Fruit fly (Drosophila melanogaster) whole organism, embryonic: ENCODE measurements around the gene CG43293.

Experiments
- Abd-B ChIP-seq: fragments of 200-800 bp; sonication (Bioruptor generic); optimal IDR thresholded peaks from 2 replicates; lab custom pipeline; 2018; ENCODE audit warnings: missing biosample characterization, mild to moderate bottlenecking, missing genetic modification characterization, moderate library complexity
- Adf1 ChIP-seq: fragments of 200-800 bp; sonication (Bioruptor generic); IDR thresholded peaks from 2 replicates; pipeline ENCODE4 v1.3.6; 2022; ENCODE audit warnings: missing biosample characterization, missing genetic modification characterization
- BEAF-32 ChIP-seq: fragments of 200-800 bp; sonication (Bioruptor generic); optimal IDR thresholded peaks from 3 replicates; lab custom pipeline; 2017; ENCODE audit warnings: missing biosample characterization, missing genetic modification characterization, mild to moderate bottlenecking, moderate library complexity, missing genetic modification reagents
- Bgb ChIP-seq: fragments of 200-800 bp; sonication (Bioruptor generic); IDR thresholded peaks from 2 replicates; pipeline ENCODE4 v1.3.6; 2022; ENCODE audit warnings: missing biosample characterization, missing genetic modification characterization; ENCODE audit not compliant: partially characterized antibody
- CG10959 ChIP-seq: fragments of 200-800 bp; sonication (Bioruptor generic); IDR thresholded peaks from 2 replicates; pipeline ENCODE4 v1.3.6; 2022; ENCODE audit warnings: missing biosample characterization, missing genetic modification characterization
- CG12391 ChIP-seq: fragments of 200-800 bp; sonication (Bioruptor generic); optimal IDR thresholded peaks from 3 replicates; lab custom pipeline; 2018; ENCODE audit warnings: missing biosample characterization, mild to moderate bottlenecking, missing genetic modification characterization, moderate library complexity
- CG12744 ChIP-seq: fragments of 200-800 bp; sonication (Bioruptor generic); optimal IDR thresholded peaks from 2 replicates; lab custom pipeline; 2016; ENCODE audit warnings: missing biosample characterization, missing genetic modification characterization
- CG13123 ChIP-seq: fragments of 200-800 bp; sonication (Bioruptor generic); optimal IDR thresholded peaks from 2 replicates; lab custom pipeline; 2016; ENCODE audit warnings: missing biosample characterization, missing genetic modification characterization
- CG13296 ChIP-seq: fragments of 200-800 bp; sonication (Bioruptor generic); optimal IDR thresholded peaks from 3 replicates; lab custom pipeline; 2018; ENCODE audit warnings: missing biosample characterization, mild to moderate bottlenecking, missing genetic modification characterization
- CG13424 ChIP-seq: fragments of 200-800 bp; sonication (Bioruptor generic); optimal IDR thresholded peaks from 2 replicates; lab custom pipeline; 2019; ENCODE audit warnings: missing biosample characterization, mild to moderate bottlenecking, missing genetic modification characterization, moderate library complexity
- CG15479 ChIP-seq: fragments of 200-800 bp; sonication (Bioruptor generic); optimal IDR thresholded peaks from 3 replicates; lab custom pipeline; 2019; ENCODE audit warnings: missing biosample characterization, mild to moderate bottlenecking, missing genetic modification characterization, moderate library complexity
- CG15514 ChIP-seq: fragments of 200-800 bp; sonication (Bioruptor generic); optimal IDR thresholded peaks from 3 replicates; lab custom pipeline; 2017; ENCODE audit warnings: missing biosample characterization, missing genetic modification characterization, mild to moderate bottlenecking, moderate library complexity, missing genetic modification reagents
- CG16815 ChIP-seq: fragments of 200-800 bp; sonication (Bioruptor generic); optimal IDR thresholded peaks from 3 replicates; lab custom pipeline; 2017; ENCODE audit warnings: missing biosample characterization, mild to moderate bottlenecking, missing genetic modification characterization
- CG17359 ChIP-seq: fragments of 200-800 bp; sonication (Bioruptor generic); optimal IDR thresholded peaks from 3 replicates; lab custom pipeline; 2018; ENCODE audit warnings: missing biosample characterization, mild to moderate bottlenecking, missing genetic modification characterization, moderate library complexity
- CG17912 ChIP-seq: fragments of 200-800 bp; sonication (Bioruptor generic); optimal IDR thresholded peaks from 2 replicates; lab custom pipeline; 2018; ENCODE audit warnings: missing biosample characterization, mild to moderate bottlenecking, missing genetic modification characterization
- CG18764 ChIP-seq: fragments of 200-800 bp; sonication (Bioruptor generic); optimal IDR thresholded peaks from 3 replicates; lab custom pipeline; 2016; ENCODE audit warnings: missing biosample characterization, missing genetic modification characterization
- CG34422 ChIP-seq: fragments of 200-800 bp; sonication (Bioruptor generic); IDR thresholded peaks from 3 replicates; pipeline ENCODE4 v1.3.6; 2022; ENCODE audit warnings: missing biosample characterization, missing genetic modification characterization
- CG3847 ChIP-seq: fragments of 200-800 bp; sonication (Bioruptor generic); IDR thresholded peaks from 2 replicates; pipeline ENCODE4 v1.3.6; 2022; ENCODE audit warnings: missing biosample characterization, missing genetic modification characterization
- CG3995 ChIP-seq: fragments of 200-800 bp; sonication (Bioruptor generic); optimal IDR thresholded peaks from 3 replicates; lab custom pipeline; 2016; ENCODE audit warnings: missing biosample characterization, missing genetic modification characterization
- CG4328 ChIP-seq: fragments of 200-800 bp; sonication (Bioruptor generic); optimal IDR thresholded peaks from 3 replicates; lab custom pipeline; 2017; ENCODE audit warnings: missing biosample characterization, missing genetic modification reagents, missing genetic modification characterization
- CG43689 ChIP-seq: fragments of 200-800 bp; sonication (Bioruptor generic); IDR thresholded peaks from 2 replicates; pipeline ENCODE4 v1.3.6; 2022; ENCODE audit warnings: missing biosample characterization, missing genetic modification characterization
- CG7357 ChIP-seq: fragments of 200-800 bp; sonication (Bioruptor generic); IDR thresholded peaks from 3 replicates; pipeline ENCODE4 v1.3.6; 2022; ENCODE audit warnings: missing biosample characterization, missing genetic modification characterization
- CG8359 ChIP-seq: fragments of 200-800 bp; sonication (Bioruptor generic); optimal IDR thresholded peaks from 2 replicates; lab custom pipeline; 2017; ENCODE audit warnings: missing biosample characterization, mild to moderate bottlenecking, missing genetic modification characterization, borderline replicate concordance
- Dbx ChIP-seq: fragments of 200-800 bp; sonication (Bioruptor generic); IDR thresholded peaks from 3 replicates; pipeline ENCODE4 v1.3.6; 2022; ENCODE audit warnings: missing biosample characterization, missing genetic modification characterization
- E2f1 ChIP-seq: fragments of 200-800 bp; sonication (Bioruptor generic); IDR thresholded peaks from 2 replicates; pipeline ENCODE4 v1.3.6; 2022; ENCODE audit warnings: missing biosample characterization, missing genetic modification characterization
- E2f2 ChIP-seq: fragments of 200-800 bp; sonication (Bioruptor generic); IDR thresholded peaks from 2 replicates; pipeline ENCODE4 v1.3.6; 2022; ENCODE audit warnings: missing biosample characterization, missing genetic modification characterization
- Ets65A ChIP-seq: fragments of 200-800 bp; sonication (Bioruptor generic); peaks from one replicate; lab custom pipeline; 2016; ENCODE audit warnings: missing biosample characterization, missing genetic modification characterization
- Lpt ChIP-seq: fragments of >200 bp; optimal IDR thresholded peaks from 2 replicates; lab custom pipeline; 2018; ENCODE audit warnings: missing biosample characterization, missing genetic modification characterization
- Mrtf ChIP-seq: fragments of 200-800 bp; sonication (Bioruptor generic); IDR thresholded peaks from 3 replicates; pipeline ENCODE4 v1.3.6; 2022; ENCODE audit warnings: missing biosample characterization, missing genetic modification characterization
- Pdp1 ChIP-seq, 2 experiments: fragments of 200-800 bp; sonication (Bioruptor generic); optimal IDR thresholded peaks; 3 replicates each; lab custom pipeline; 2016; ENCODE audit warnings: missing biosample characterization in 2 of 2, missing genetic modification characterization in 2 of 2, mild to moderate bottlenecking in 1 of 2, moderate library complexity in 1 of 2
- Sox102F ChIP-seq: fragments of 200-800 bp; sonication (Bioruptor generic); optimal IDR thresholded peaks from 2 replicates; lab custom pipeline; 2018; ENCODE audit warnings: missing biosample characterization, mild to moderate bottlenecking, missing genetic modification characterization, moderate library complexity
- Tbp ChIP-seq: fragments of >200 bp; optimal IDR thresholded peaks from 2 replicates; lab custom pipeline; 2018; ENCODE audit warnings: missing biosample characterization, missing genetic modification characterization
- ara ChIP-seq: fragments of 200-800 bp; sonication (Bioruptor generic); IDR thresholded peaks from 2 replicates; pipeline ENCODE4 v1.3.6; 2022; ENCODE audit warnings: missing biosample characterization, missing genetic modification characterization
- bigmax ChIP-seq: fragments of 200-800 bp; sonication (Bioruptor generic); optimal IDR thresholded peaks from 2 replicates; lab custom pipeline; 2018; ENCODE audit warnings: missing biosample characterization, mild to moderate bottlenecking, missing genetic modification characterization
- caup ChIP-seq: fragments of 200-800 bp; sonication (Bioruptor generic); optimal IDR thresholded peaks from 3 replicates; lab custom pipeline; 2017; ENCODE audit warnings: missing biosample characterization, mild to moderate bottlenecking, missing genetic modification characterization, moderate library complexity; ENCODE audit not compliant: severe bottlenecking
- chm ChIP-seq: fragments of 200-800 bp; sonication (Bioruptor generic); IDR thresholded peaks from 2 replicates; pipeline ENCODE4 v1.3.6; 2022; ENCODE audit warnings: missing biosample characterization, missing genetic modification characterization
- danr ChIP-seq: fragments of 200-800 bp; sonication (Bioruptor generic); IDR thresholded peaks from 2 replicates; pipeline ENCODE4 v1.3.6; 2022; ENCODE audit warnings: missing biosample characterization, missing genetic modification characterization
- hth ChIP-seq: fragments of >200 bp; optimal IDR thresholded peaks from 2 replicates; lab custom pipeline; 2017; ENCODE audit warnings: inconsistent platforms
- lab ChIP-seq: fragments of 200-800 bp; sonication (Bioruptor generic); optimal IDR thresholded peaks from 3 replicates; lab custom pipeline; 2017; ENCODE audit warnings: missing biosample characterization, missing genetic modification characterization, mild to moderate bottlenecking, moderate library complexity, missing genetic modification reagents
- lola ChIP-seq, 3 experiments: fragments of >200 bp in 2 of 3; fragments of 200-800 bp in 1 of 3; sonication (Bioruptor generic) in 1 of 3; optimal IDR thresholded peaks; 2 replicates each; lab custom pipeline; 2017 to 2019; ENCODE audit warnings: missing biosample characterization in 3 of 3, missing genetic modification characterization in 3 of 3, mild to moderate bottlenecking in 1 of 3, moderate library complexity in 1 of 3
- nom ChIP-seq: fragments of 200-800 bp; sonication (Bioruptor generic); optimal IDR thresholded peaks from 2 replicates; lab custom pipeline; 2017; ENCODE audit warnings: missing biosample characterization, missing genetic modification characterization, mild to moderate bottlenecking, moderate library complexity, missing genetic modification reagents
- onecut ChIP-seq: fragments of 200-800 bp; sonication (Bioruptor generic); IDR thresholded peaks from 2 replicates; pipeline ENCODE4 v1.3.6; 2022; ENCODE audit warnings: missing biosample characterization, missing genetic modification characterization
- shn ChIP-seq: fragments of 200-800 bp; sonication (Bioruptor generic); optimal IDR thresholded peaks from 3 replicates; lab custom pipeline; 2016; ENCODE audit warnings: missing biosample characterization, missing genetic modification characterization
- sisA ChIP-seq: fragments of 200-800 bp; sonication (Bioruptor generic); IDR thresholded peaks from 2 replicates; pipeline ENCODE4 v1.3.6; 2022; ENCODE audit warnings: missing biosample characterization, missing genetic modification characterization
- stwl ChIP-seq: fragments of 200-800 bp; sonication (Bioruptor generic); optimal IDR thresholded peaks from 3 replicates; lab custom pipeline; 2018; ENCODE audit warnings: missing biosample characterization, mild to moderate bottlenecking, missing genetic modification characterization, moderate library complexity
- twi ChIP-seq: fragments of 200-800 bp; optimal IDR thresholded peaks from 2 replicates; lab custom pipeline; 2019; ENCODE audit warnings: missing biosample characterization, mild to moderate bottlenecking, missing genetic modification characterization, moderate library complexity
- vfl ChIP-seq: fragments of 200-800 bp; sonication (Bioruptor generic); optimal IDR thresholded peaks from 2 replicates; lab custom pipeline; 2016; ENCODE audit warnings: missing biosample characterization, missing genetic modification characterization
- zf30C ChIP-seq: fragments of 200-800 bp; sonication (Bioruptor generic); optimal IDR thresholded peaks from 3 replicates; lab custom pipeline; 2018; ENCODE audit warnings: missing biosample characterization, mild to moderate bottlenecking, missing genetic modification characterization

CG43293 gene

DNA sequence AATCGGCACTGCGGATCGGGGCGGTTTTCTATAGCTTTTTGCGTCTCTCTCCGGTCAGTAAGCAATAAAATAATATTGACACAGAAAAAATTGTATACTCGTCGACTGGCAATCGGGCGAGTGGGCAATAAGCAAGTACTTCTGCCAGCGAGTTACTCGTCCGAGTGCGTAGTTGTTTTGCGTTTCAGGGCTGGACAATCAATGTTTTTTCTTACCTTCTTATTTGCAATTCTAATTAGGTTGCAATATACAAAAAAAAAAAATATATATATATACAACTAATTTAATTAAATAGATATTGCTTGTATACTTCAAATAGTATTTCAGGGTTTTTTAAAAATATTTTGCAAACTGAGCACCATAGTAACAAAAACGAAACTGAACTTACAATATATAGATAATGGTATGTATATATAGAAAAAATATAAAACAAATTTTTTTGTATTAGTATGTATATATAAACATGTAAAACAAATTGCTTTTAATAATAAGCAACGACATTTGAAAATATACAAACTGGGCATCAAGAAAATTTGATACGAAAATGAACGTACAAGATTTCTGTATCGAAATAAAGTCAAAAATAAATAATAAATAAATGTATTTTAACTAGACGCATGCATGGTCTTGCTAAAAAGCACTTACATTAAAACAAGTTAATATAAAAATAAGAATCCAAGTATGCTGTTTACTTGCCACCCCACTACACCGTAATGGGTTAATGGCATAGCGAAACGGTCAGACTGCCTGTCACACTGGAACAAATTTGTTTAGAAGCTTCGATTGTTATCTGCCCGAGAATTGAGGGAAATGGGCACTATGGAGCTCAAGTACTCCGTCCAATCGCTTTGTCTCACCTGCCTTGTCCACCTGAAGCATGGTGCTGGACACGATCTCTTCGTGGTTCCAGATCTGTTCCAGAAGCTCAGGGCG, 4.3 kb downstream of the CG43293 start, which contains the start of the genes D19A and CG7386 (continued):
- TF ChIP-seq Pdp1 (GFP tag; optimal IDR thresholded peaks at IDR 0.05; lab: Kevin White, UChicago) (peak; percentile 30 to 41), BEAF-32 (GFP tag; lab: Kevin White, UChicago) (no peak), ara (GFP tag; lab: Robert Waterston, UW) (peak; percentile 33; the same call in 1 of the 2 replicates), CG34422 (GFP tag; lab: Robert Waterston, UW) (peak; percentile 52), CG4328 (GFP tag; lab: Kevin White, UChicago) (peak; percentile 25), bigmax (GFP tag; lab: Kevin White, UChicago) (no peak), CG8359 (GFP tag; lab: Kevin White, UChicago) (no peak), hth (lab: Kevin White, UChicago) (no peak), Dbx (peak; percentile 79), sisA (GFP tag; lab: Robert Waterston, UW) (peak; percentile 72), CG13296 (GFP tag; lab: Kevin White, UChicago) (peak; percentile 57), Mrtf (GFP tag; lab: Robert Waterston, UW) (peak; percentile 68; the same call in 2 of the 3 replicates), danr (GFP tag; lab: Robert Waterston, UW) (no peak), chm (GFP tag; lab: Robert Waterston, UW) (peak; percentile 15; the same call in 1 of the 2 replicates), shn (GFP tag; lab: Kevin White, UChicago) (peak; percentile 50), Abd-B (GFP tag; lab: Kevin White, UChicago) (no peak), Lpt (GFP tag; lab: Kevin White, UChicago) (no peak), CG43689 (GFP tag; lab: Robert Waterston, UW) (0 out of 2 replicates have a peak, but pooled peaks have one; percentile 9), twi (tag; lab: Kevin White, UChicago) (no peak), stwl (tag; lab: Kevin White, UChicago) (peak; percentile 62), CG3995 (GFP tag; lab: Kevin White, UChicago) (no peak), CG10959 (GFP tag; lab: Robert Waterston, UW) (peak; percentile 71), E2f2 (GFP tag; lab: Robert Waterston, UW) (no peak; the same call in 1 of the 2 replicates), CG18764 (peak; percentile 4), CG15514 (GFP tag; lab: Kevin White, UChicago) (peak; percentile 76), lab (peak; percentile 59), nom (peak; percentile 24), CG17912 (GFP tag; lab: Kevin White, UChicago) (no peak), CG7357 (GFP tag; lab: Robert Waterston, UW) (no peak), CG12744 (no peak), Adf1 (GFP tag; lab: Robert Waterston, UW) (no peak), CG16815 (peak; percentile 12), lola (GFP tag; optimal IDR thresholded peaks at IDR 0.05; lab: Kevin White, UChicago) (peak in 1 of 3 experiments; percentile 15), CG17359 (tag; lab: Kevin White, UChicago) (peak; percentile 44), zf30C (GFP tag; lab: Kevin White, UChicago) (peak; percentile 87), E2f1 (GFP tag; lab: Robert Waterston, UW) (peak; percentile 59), CG13424 (tag; lab: Kevin White, UChicago) (peak; percentile 68), onecut (GFP tag; lab: Robert Waterston, UW) (peak; percentile 57), CG3847 (peak; percentile 51), CG15479 (GFP tag; lab: Kevin White, UChicago) (no peak), Bgb (peak; percentile 35; the same call in 1 of the 2 replicates), Ets65A (GFP tag; lab: Kevin White, UChicago) (peak; percentile 89), Tbp (no peak), caup (GFP tag; lab: Kevin White, UChicago) (peak; percentile 49), vfl (peak; percentile 18), Sox102F (peak; percentile 58), CG13123 (no peak), CG12391 (tag; lab: Kevin White, UChicago) (peak; percentile 73)
